Worm (Caenorhabditis elegans) whole organism, L4 larva: Measurements from ENCODE around the gene nhr-54.

Experiments used
- aly-2 ChIP-seq: sonication (generic microtip); optimal IDR thresholded peaks from 2 replicates; lab custom pipeline; 2018; ENCODE audit warnings: missing biosample characterization, missing genetic modification characterization
- ama-1 ChIP-seq: fragments of 150-350 bp; optimal IDR thresholded peaks from 2 replicates; lab custom pipeline; 2014; ENCODE audit warnings: inconsistent platforms, mixed read lengths
- arid-1 ChIP-seq: fragments of 200-800 bp; sonication (Bioruptor generic); conservative IDR thresholded peaks from 2 replicates; pipeline ENCODE4 v1.3.6; 2022; ENCODE audit warnings: missing genetic modification reagents, missing genetic modification characterization, missing compliant biosample characterization
- ceh-82 ChIP-seq: sonication (generic microtip); optimal IDR thresholded peaks from 2 replicates; lab custom pipeline; 2017; ENCODE audit warnings: missing biosample characterization, missing genetic modification characterization
- daf-12 ChIP-seq: fragments of 150-350 bp; optimal IDR thresholded peaks from 2 replicates; lab custom pipeline; 2014; ENCODE audit warnings: missing biosample characterization, missing genetic modification reagents, missing genetic modification characterization
- lin-15B ChIP-seq: fragments of 150-350 bp; sonication (generic microtip); optimal IDR thresholded peaks from 3 replicates; lab custom pipeline; 2014; ENCODE audit warnings: missing biosample characterization, missing genetic modification characterization
- lin-38 ChIP-seq: fragments of 200-800 bp; sonication (Bioruptor generic); IDR thresholded peaks from 2 replicates; pipeline ENCODE4 v1.3.6; 2022; ENCODE audit warnings: missing genetic modification reagents, missing genetic modification characterization, missing compliant biosample characterization
- lsy-2 ChIP-seq, 2 experiments: fragments of 150-350 bp in 1 of 2; sonication (generic microtip) in 1 of 2; optimal IDR thresholded peaks; 2 replicates each; lab custom pipeline; 2014 to 2017; ENCODE audit warnings: missing biosample characterization in 2 of 2, missing genetic modification characterization in 2 of 2
- nhr-77 ChIP-seq: fragments of 150-350 bp; optimal IDR thresholded peaks from 2 replicates; lab custom pipeline; 2014; ENCODE audit warnings: missing biosample characterization, missing genetic modification characterization
- pha-4 ChIP-seq, 2 experiments: fragments of 150-350 bp in 1 of 2; fragments of 200-800 bp in 1 of 2; sonication (Bioruptor generic) in 1 of 2; IDR thresholded peaks in 1 of 2; optimal IDR thresholded peaks in 1 of 2; 2 replicates each; pipeline versions ENCODE4 v1.3.6 to Lab custom; 2014 to 2022; ENCODE audit warnings: missing genetic modification characterization in 2 of 2, missing genetic modification reagents in 2 of 2, missing biosample characterization in 1 of 2, missing compliant biosample characterization in 1 of 2
- spr-3 ChIP-seq: fragments of 200-800 bp; sonication (Bioruptor generic); optimal IDR thresholded peaks from 2 replicates; lab custom pipeline; 2018; ENCODE audit warnings: mild to moderate bottlenecking, missing genetic modification characterization, missing compliant biosample characterization
- ztf-11 ChIP-seq: fragments of 150-350 bp; optimal IDR thresholded peaks from 2 replicates; lab custom pipeline; 2014; ENCODE audit warnings: missing biosample characterization, missing genetic modification characterization

DNA sequence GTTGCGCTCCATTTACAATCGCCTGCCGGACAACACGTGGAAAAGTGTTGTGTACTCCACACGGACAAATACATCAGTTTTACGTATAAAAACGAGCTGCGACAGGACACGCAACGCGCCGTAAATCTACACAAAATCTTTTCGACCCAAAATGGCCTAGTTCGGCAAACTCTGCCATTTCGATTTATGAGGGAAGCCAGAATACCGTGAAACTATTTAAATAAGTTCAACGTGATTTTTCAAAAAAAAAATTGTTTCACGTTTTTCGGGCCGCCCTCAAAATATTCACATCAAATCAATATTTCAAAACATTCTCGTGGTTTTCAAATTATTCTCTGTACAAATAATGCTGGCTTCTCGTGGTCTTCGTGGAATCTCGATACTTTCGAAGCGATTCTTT is 21.1 kb upstream of the nhr-54 start, which contains the start of gene F36D3.8:
- TF ChIP-seq arid-1 (GFP tag; lab: Robert Waterston, UW) = no peak
- no peak for TF ChIP-seq lsy-2 (tag; optimal IDR thresholded peaks at IDR 0.05; lab: Kevin White, UChicago)
- TF ChIP-seq ztf-11 (tag; lab: Kevin White, UChicago) = no peak
- no peak for TF ChIP-seq aly-2
- TF ChIP-seq nhr-77 (tag; lab: Kevin White, UChicago) = no peak
- TF ChIP-seq pha-4 (GFP tag; IDR thresholded peaks at IDR 0.05; lab: Robert Waterston, UW) = no peak
- no peak for TF ChIP-seq pha-4 (tag; optimal IDR thresholded peaks at IDR 0.05; lab: Kevin White, UChicago)
- no peak for TF ChIP-seq lin-38
- no peak for TF ChIP-seq lin-15B (tag; lab: Kevin White, UChicago)
- no peak for TF ChIP-seq spr-3 (GFP tag; lab: Kevin White, UChicago)
- TF ChIP-seq ama-1 (lab: Kevin White, UChicago) = no peak
- TF ChIP-seq daf-12 = no peak
- TF ChIP-seq ceh-82 = no peak
